Worm (Caenorhabditis elegans) whole organism, late embryonic: ENCODE results near the gene T22B2.2.

ENCODE experiments used
- ama-1 ChIP-seq: fragments of 150-350 bp; optimal IDR thresholded peaks from 2 replicates; lab custom pipeline; 2014
- ceh-19 ChIP-seq: fragments of 200-800 bp; sonication (Bioruptor generic); optimal IDR thresholded peaks from 2 replicates; lab custom pipeline; 2018; ENCODE audit warnings: mild to moderate bottlenecking, missing genetic modification characterization, missing compliant biosample characterization
- ceh-31 ChIP-seq: sonication (generic microtip); optimal IDR thresholded peaks from 2 replicates; lab custom pipeline; 2016; ENCODE audit warnings: missing genetic modification characterization, missing compliant biosample characterization
- dmd-4 ChIP-seq: sonication (generic microtip); optimal IDR thresholded peaks from 2 replicates; lab custom pipeline; 2016; ENCODE audit warnings: borderline replicate concordance, missing genetic modification characterization, missing compliant biosample characterization
- fkh-6 ChIP-seq: sonication (generic microtip); optimal IDR thresholded peaks from 2 replicates; lab custom pipeline; 2016; ENCODE audit warnings: missing genetic modification characterization, missing compliant biosample characterization
- gmeb-2 ChIP-seq: sonication (generic microtip); optimal IDR thresholded peaks from 2 replicates; lab custom pipeline; 2016; ENCODE audit warnings: missing genetic modification characterization, inconsistent platforms, missing compliant biosample characterization
- pha-4 ChIP-seq: fragments of 150-350 bp; optimal IDR thresholded peaks from 2 replicates; lab custom pipeline; 2018; ENCODE audit warnings: missing biosample characterization, missing genetic modification reagents, missing genetic modification characterization
- pqm-1 ChIP-seq: sonication (generic microtip); optimal IDR thresholded peaks from 2 replicates; lab custom pipeline; 2016; ENCODE audit warnings: missing genetic modification characterization, missing compliant biosample characterization

ce11 chrX:3960345-3960744, 40.1 kb downstream of the T22B2.2 start:
- TF ChIP-seq pha-4 (tag; lab: Kevin White, UChicago) (no peak), dmd-4 (tag; lab: Kevin White, UChicago) (no peak), pqm-1 (no peak), fkh-6 (no peak), ama-1 (lab: Kevin White, UChicago) (no peak), ceh-19 (GFP tag; lab: Kevin White, UChicago) (no peak), gmeb-2 (no peak), ceh-31 (tag; lab: Kevin White, UChicago) (no peak)
